Fruit fly (Drosophila melanogaster) S2 (cell line): Measurements from ENCODE around the gene beta-Man.
"Not testable (repeated sequence)": the region's sequence is repeated elsewhere in the genome, so short reads cannot be mapped to it uniquely, and the experiment has no call there.

Source experiments
- CG8478 ChIP-seq: fragments of >200 bp; optimal IDR thresholded peaks from 2 replicates; lab custom pipeline; 2018
- CTCF ChIP-seq, 2 experiments: fragments of >200 bp; optimal IDR thresholded peaks; 2 replicates each; lab custom pipeline; 2018

The beta-Man gene

DNA sequence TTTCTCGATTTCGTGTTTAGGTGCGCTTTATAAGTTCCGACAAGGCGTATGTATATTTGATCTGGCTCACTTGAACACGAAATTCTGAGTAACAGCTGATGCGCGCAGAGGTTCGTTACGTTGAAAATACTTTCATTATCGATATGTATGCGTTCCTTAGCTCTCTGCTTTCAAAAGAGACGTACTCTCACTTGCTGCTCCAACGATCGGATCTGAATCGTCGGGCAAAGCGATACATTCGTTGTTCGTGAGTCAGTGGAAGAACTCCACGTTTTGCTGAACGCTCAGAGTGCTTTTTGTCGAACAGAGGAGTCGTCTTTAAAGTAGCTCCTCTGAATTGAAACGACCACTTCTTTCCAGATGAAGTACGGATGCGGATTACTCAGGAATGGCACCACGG is at the start of gene beta-Man:
beta-Man (plus strand) TSS at position 152 of the 400 bp plus-strand sequence.
- TF ChIP-seq CG8478 (lab: Kevin White, UChicago): no peak
- TF ChIP-seq CTCF (optimal IDR thresholded peaks at IDR 0.05; lab: Kevin White, UChicago): no peak

DNA sequence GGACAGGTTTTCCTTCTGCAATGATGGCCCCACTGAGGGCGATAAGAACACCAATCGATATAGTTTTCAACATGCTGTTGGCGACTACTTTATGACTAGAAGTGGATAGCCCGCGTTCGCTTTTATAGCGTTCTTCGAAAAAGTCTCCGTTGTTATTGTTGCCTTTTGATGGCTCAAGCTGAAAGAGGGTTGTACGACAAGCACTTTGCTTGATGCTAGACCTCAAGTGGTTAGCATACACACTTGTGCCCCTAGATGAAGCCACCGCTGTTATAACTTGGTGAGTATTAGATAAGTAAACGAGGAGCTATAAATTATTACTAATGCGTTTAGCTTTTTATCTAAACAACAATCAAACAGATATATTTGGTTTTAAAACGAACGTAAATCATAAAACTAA is 34.9 kb upstream of the beta-Man start, which contains the start of gene CG40198:
CG40198 (minus strand) TSS at position 101 of the 400 bp plus-strand sequence.
- TF ChIP-seq CTCF (optimal IDR thresholded peaks at IDR 0.05; lab: Kevin White, UChicago) (no peak), CG8478 (lab: Kevin White, UChicago) (no peak)

DNA sequence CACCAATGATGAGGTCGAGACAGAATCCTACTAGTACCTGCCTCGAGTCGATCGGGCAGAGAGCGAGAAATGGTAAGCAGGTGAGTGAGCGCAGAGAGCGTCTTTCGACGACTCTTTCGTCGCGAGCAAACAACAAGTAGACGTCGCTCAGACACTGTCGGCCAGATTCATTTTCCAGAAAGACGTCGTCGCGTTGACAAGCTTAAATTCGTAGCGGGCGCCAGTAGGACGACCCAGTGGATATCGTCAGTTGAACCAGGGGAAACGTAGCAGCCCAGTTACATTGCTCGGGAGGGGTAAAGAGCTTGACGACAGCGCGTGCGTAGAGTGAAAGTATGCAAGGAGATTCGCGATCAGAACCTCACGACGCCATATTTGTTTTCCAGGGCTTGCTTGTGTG is 22.5 kb upstream of the beta-Man start, which contains the start of gene CG12581:
CG12581 (plus strand) TSS at position 163 of the 400 bp plus-strand sequence.
- TF ChIP-seq CG8478 (lab: Kevin White, UChicago): no peak
- TF ChIP-seq CTCF (optimal IDR thresholded peaks at IDR 0.05; lab: Kevin White, UChicago): no peak

DNA sequence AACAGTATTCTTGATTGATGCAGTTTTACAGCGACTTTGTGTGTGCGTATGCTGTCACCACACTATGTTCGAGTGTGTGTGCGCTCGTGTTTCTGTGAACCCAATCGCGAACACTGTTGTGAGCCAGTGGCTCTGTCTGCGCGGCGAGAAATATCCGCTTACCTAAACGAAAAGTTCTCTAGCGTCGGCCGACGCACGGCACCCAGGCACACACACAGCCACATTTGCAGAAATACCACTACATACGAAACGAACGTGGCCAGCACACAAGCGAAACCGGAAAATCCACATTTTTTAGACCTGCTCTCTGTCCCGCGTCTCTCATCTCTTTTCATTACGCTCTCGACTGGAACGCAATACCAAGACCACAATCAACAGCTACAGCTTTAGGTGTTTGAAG is 22.0 kb upstream of the beta-Man start:
- TF ChIP-seq CTCF (optimal IDR thresholded peaks at IDR 0.05; lab: Kevin White, UChicago): no peak
- TF ChIP-seq CG8478 (lab: Kevin White, UChicago): no peak

DNA sequence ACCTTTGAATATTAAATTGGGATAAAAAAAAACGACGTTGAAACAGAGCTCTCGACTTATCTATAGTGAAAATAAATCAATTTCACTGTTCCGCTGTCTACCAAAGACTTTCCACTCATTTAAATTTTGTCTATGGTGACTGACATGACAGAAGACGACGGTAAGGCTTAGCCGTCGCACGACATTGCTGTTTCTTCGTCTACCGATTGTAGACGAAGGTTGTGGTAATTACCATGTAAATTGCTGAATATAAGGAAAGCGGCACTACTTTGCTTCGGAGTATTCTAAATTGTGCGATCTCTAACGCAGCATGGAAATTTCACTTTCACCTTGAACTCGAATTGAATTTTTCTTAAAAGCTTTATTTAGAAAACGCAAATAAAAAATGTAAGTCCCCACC is 20.3 kb upstream of the beta-Man start:
- no peak for TF ChIP-seq CG8478 (lab: Kevin White, UChicago)
- no peak for TF ChIP-seq CTCF (optimal IDR thresholded peaks at IDR 0.05; lab: Kevin White, UChicago)

DNA sequence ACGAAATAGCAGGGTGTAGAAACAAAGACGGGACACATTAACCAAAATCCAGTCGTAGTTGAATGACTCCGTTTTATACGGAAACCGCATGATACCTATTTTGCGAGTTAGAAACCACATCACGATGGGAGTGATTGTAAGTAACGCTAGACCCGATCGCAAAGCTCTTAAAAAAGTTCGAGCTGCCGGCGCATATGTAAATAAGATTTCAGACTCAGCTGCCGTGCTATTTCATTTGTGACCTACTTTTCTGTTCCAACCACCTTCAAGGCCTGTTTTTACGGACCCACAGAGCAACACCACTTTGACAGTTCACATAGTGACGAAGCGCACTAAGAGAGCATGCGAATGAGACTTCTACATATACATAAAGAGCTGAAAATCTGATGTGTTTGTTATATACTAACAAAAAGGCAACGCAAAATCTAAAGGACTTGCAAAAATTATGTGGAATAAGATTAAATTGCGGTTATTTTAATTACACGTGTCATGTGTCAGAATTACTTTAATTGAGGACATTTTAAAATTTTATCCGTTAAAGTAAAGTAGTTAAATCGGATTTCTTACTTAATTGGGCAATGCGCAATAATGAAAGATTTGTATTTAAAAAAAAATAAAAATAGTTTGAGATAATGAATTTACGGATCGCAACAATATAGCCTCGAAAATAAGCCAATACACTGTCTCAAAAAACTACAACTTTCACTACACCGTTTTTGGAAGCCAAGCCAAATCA is 18.1 kb upstream of the beta-Man start:
- TF ChIP-seq CTCF (optimal IDR thresholded peaks at IDR 0.05; lab: Kevin White, UChicago): no peak

DNA sequence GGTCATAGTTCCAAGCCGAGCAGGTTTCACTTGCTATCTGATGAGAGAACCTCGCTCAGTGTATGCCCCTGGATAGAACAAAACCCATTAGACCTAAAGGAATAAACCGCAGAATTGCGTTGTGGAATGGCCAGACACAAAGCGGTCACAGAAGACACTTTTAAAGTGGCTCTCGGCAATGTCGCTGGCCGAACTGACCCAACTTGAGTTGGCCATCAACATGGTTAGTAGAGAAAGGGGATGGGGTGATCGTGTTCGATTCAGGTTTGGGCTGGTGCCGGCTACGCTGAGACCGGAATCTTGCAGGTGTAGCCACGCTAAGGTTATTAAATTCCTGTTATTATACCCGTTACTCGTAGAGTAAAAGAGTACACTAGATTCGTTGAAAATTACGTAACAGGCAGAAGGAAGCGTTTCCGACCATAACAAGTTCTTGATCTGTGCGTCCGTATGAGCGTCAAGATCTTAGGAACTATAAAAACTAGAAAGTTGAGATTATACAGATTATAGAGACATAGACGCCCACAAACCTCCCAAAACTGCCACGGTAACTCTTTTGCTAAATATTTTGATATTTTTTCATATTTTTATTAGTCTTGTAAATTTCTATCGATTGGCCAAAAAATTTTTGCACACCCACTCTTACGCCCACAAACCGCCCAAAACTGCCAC is 16.3 kb upstream of the beta-Man start:
- TF ChIP-seq CTCF (optimal IDR thresholded peaks at IDR 0.05; lab: Kevin White, UChicago) (no peak), CG8478 (lab: Kevin White, UChicago) (no peak)

DNA sequence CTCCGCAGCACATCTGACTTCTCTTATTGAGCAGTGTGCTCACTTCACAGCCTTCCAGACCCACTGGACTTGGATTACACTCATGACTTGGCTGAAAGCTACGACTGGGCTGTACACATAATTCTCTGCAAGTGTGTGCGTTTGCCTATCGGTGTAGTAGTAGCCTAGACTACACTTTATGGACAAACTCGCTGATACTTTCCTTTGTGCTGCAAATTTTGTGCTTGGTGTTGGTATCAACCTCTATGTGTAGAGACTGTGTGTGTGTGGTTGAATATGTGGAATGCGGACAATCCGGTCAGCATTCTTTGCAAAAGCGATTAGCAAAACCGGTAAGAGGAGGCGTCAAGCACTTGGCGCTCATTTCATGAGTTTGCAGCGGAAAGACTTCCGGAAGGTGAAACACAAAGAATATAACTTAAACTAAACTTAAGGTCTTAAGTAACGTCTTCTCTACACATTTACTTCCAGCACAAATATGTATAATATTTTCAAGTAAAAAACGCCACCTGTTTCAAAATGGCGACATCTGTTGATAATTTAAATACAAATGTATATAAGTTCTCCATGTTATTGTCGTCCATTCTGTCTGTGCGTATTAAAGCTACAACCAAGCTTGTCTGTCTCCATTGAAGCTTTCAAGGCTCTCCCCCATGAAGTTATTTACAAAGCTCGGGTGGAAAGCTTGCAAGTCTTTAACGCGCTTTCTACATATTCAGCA is 10.0 kb upstream of the beta-Man start:
- TF ChIP-seq CTCF (optimal IDR thresholded peaks at IDR 0.05; lab: Kevin White, UChicago) (no peak), CG8478 (lab: Kevin White, UChicago) (no peak)

DNA sequence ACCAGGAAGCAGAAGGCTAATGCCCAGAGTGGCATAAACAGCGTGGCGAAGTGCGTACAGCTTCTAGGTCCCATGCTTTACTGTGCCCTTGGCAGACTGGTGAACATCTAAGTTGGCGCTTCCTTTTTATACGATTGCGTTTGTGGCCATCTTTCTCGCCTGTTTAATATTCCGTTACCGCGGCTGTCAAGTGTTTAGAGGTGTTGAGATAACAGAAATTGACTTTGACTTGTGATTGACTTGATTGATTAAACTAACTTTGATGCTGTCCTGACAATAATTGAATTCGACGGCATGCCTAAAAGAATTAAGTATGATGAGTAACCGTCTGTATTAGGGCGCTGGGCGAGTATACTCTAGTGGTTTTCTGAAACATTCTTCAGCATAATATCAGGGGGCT is 6.8 kb upstream of the beta-Man start, which contains the start of gene Dsk:
Dsk (minus strand) TSS at position 101 of the 400 bp plus-strand sequence.
- TF ChIP-seq CG8478 (lab: Kevin White, UChicago) (no peak), CTCF (optimal IDR thresholded peaks at IDR 0.05; lab: Kevin White, UChicago) (no peak)

DNA sequence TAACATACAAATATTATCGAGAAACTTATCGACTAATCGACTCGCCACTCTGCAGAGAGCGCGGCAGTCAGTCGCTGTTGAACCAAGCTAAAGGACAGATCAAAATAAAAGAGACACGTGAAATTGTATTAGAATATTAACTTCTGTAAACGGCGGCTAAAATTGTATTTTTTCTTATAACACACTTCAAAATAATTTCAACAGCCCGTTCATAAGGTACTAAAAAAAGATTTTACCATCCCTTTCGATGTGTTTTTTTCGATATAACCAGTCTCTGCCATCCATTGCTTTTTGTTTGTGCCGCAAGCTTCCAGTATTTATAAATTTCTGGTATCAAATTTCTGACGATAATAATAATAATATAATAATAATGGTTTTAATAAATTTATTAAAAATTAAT is 14.5 kb downstream of the beta-Man start, which contains the start of gene aux:
aux (plus strand) TSS at position 301 of the 400 bp plus-strand sequence.
- not testable (repeated sequence) for TF ChIP-seq CG8478 (lab: Kevin White, UChicago); CTCF (optimal IDR thresholded peaks at IDR 0.05; lab: Kevin White, UChicago)

DNA sequence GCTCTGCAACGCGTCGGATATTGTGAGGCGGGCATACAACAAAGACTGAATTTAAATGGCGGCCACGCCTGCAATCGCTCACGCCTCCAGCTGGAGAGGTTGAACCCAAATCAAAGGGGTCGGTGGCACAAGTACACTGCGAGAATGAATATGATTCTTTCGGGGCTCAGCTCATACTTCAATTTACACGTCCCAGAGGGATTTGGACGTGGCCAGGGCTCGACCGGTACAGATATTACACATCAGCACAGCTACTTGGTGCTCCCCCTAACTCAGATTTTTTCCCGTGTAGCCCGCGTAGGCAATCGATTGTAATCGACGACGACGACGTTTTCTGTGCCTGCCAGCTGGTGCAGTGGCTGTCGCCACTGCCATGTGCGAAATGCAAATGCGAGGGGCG is 17.0 kb downstream of the beta-Man start:
- TF ChIP-seq CTCF (optimal IDR thresholded peaks at IDR 0.05; lab: Kevin White, UChicago): no peak
- TF ChIP-seq CG8478 (lab: Kevin White, UChicago): no peak

DNA sequence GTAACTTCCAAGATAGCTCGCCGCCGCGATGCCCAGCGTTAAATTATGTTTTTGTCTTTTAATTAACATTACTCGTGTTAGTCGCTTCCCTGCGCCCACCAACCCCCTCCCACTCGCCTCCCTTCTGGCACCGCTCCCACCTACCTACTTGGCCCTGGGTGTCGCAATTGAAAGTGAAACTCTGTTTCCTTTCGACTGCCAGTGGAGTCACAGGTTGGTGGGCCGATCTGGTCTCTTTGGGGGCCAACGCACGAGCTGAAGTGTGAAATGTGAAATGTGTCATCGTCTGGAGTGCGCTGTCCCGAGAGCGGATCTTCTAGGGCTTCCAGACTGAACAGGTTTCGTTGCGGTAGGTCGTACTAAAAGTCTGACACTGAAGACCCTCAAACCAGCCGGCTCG is 17.6 kb downstream of the beta-Man start:
- TF ChIP-seq CG8478 (lab: Kevin White, UChicago): no peak
- no peak for TF ChIP-seq CTCF (optimal IDR thresholded peaks at IDR 0.05; lab: Kevin White, UChicago)

DNA sequence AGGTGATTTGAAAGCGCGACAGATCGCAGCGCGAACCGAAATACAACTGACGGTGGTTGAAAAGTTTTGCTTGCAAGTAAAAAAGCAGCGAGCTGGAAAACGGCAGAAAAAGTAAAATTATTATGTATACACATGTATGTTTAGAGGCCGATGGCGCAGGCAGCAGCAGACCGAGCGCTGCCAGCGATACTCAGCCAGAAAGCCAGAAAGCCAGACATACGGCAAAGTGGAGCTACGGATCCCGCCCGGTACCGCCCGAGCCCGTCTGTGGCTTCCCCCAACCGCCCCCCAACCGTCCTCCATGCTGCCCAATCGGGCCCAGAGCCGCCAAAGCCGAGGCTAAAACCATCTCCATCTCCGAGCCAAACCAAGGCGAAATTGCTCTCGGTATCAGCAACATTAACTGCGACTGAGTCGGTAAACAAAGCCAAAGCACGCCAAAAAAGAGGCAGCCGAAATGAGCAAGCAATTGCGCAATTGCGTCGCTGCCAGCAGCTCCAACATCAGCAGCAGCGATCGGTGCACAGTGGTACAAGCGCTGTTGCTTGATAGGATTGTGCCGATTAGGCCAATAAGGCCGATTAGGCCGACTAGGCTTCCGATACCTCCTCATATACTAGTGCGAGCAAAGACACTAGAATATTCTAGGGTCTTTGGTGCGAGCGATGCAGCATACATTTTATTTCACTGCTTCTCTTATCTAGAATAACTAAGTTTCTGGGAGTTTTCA is 18.4 kb downstream of the beta-Man start, which contains the start of gene CG14636:
CG14636 (minus strand) TSS at position 51 of the 730 bp plus-strand sequence.
- TF ChIP-seq CG8478 (lab: Kevin White, UChicago): no peak

DNA sequence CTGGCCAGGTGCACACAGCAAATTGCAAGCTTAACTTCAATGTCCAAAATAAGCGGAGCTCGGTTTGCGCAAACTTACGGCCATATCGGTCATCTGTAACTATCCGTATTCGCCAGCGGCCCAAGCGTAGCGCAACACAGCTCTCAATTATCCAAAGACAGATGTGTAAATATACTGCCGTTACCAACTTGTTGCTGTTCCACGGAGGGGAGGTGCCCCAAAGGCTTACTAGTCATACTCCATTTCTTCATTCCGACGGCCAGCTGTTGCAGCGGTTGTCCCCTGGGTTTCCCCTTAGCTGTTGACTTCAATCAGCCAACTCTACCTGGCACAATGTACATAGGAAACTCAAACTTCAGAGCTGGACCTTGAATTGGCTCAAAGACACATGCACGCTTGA is 23.0 kb downstream of the beta-Man start, which contains the start of gene CG31516:
CG31516 (minus strand) TSS at position 101 of the 400 bp plus-strand sequence.
- TF ChIP-seq CG8478 (lab: Kevin White, UChicago) (no peak), CTCF (optimal IDR thresholded peaks at IDR 0.05; lab: Kevin White, UChicago) (no peak)
